Fruit fly (Drosophila melanogaster) whole organism, adult: Measurements from ENCODE around the gene CG6839.

Source experiments
- CG11617 ChIP-seq: fragments of 200-800 bp; sonication (Bioruptor generic); optimal IDR thresholded peaks from 2 replicates; lab custom pipeline; 2017; ENCODE audit warnings: mild to moderate bottlenecking, missing biosample characterization, missing genetic modification reagents, missing genetic modification characterization
- CG12768 ChIP-seq: fragments of 200-800 bp; sonication (Bioruptor generic); optimal IDR thresholded peaks from 2 replicates; lab custom pipeline; 2017; ENCODE audit warnings: missing biosample characterization, missing genetic modification characterization, mild to moderate bottlenecking, moderate library complexity, missing genetic modification reagents
- CG1620 ChIP-seq: fragments of 200-800 bp; sonication (Bioruptor generic); optimal IDR thresholded peaks from 2 replicates; lab custom pipeline; 2016; ENCODE audit warnings: missing biosample characterization, missing genetic modification characterization
- CG33017 ChIP-seq: fragments of 200-800 bp; sonication (Bioruptor generic); optimal IDR thresholded peaks from 2 replicates; lab custom pipeline; 2018; ENCODE audit warnings: missing biosample characterization, mild to moderate bottlenecking, missing genetic modification characterization, moderate library complexity
- CG7045 ChIP-seq: fragments of 200-800 bp; sonication (Bioruptor generic); optimal IDR thresholded peaks from 2 replicates; lab custom pipeline; 2017; ENCODE audit warnings: missing biosample characterization, mild to moderate bottlenecking, missing genetic modification characterization
- Clk ChIP-seq: fragments of 200-800 bp; sonication (Bioruptor generic); optimal IDR thresholded peaks from 2 replicates; lab custom pipeline; 2017; ENCODE audit warnings: missing biosample characterization, missing genetic modification characterization
- Hr96 ChIP-seq: fragments of 200-800 bp; sonication (Bioruptor generic); optimal IDR thresholded peaks from 2 replicates; lab custom pipeline; 2016; ENCODE audit warnings: missing biosample characterization, missing genetic modification characterization
- Mnt ChIP-seq: fragments of 200-800 bp; sonication (Bioruptor generic); optimal IDR thresholded peaks from 2 replicates; lab custom pipeline; 2016; ENCODE audit warnings: missing biosample characterization, mild to moderate bottlenecking, missing genetic modification characterization
- bab1 ChIP-seq: fragments of 200-800 bp; sonication (Bioruptor generic); optimal IDR thresholded peaks from 3 replicates; lab custom pipeline; 2019; ENCODE audit warnings: missing biosample characterization, mild to moderate bottlenecking, missing genetic modification characterization, moderate library complexity
- cic ChIP-seq: fragments of 200-800 bp; sonication (Bioruptor generic); optimal IDR thresholded peaks from 2 replicates; lab custom pipeline; 2017; ENCODE audit warnings: missing biosample characterization, mild to moderate bottlenecking, missing genetic modification characterization, moderate library complexity
- cnc ChIP-seq, 2 experiments: fragments of >200 bp; optimal IDR thresholded peaks; 2 replicates each; lab custom pipeline; 2017
- kay ChIP-seq: fragments of 200-800 bp; sonication (Bioruptor generic); peaks from one replicate; lab custom pipeline; 2016; ENCODE audit warnings: missing biosample characterization, missing genetic modification characterization, borderline replicate concordance
- ovo ChIP-seq: fragments of 200-800 bp; sonication (Bioruptor generic); optimal IDR thresholded peaks from 2 replicates; lab custom pipeline; 2016; ENCODE audit warnings: missing biosample characterization, missing genetic modification characterization
- toe ChIP-seq: fragments of 200-800 bp; sonication (Bioruptor generic); optimal IDR thresholded peaks from 2 replicates; lab custom pipeline; 2016; ENCODE audit warnings: missing biosample characterization, missing genetic modification characterization

dm6 chr3L:18881613-18882012 is 35.8 kb upstream of the CG6839 start:
- no peak for TF ChIP-seq Clk (GFP tag; lab: Kevin White, UChicago)
- no peak for TF ChIP-seq ovo
- no peak for TF ChIP-seq CG33017 (tag; lab: Kevin White, UChicago)
- TF ChIP-seq bab1 (GFP tag; lab: Kevin White, UChicago) = no peak
- no peak for TF ChIP-seq CG11617
- no peak for TF ChIP-seq toe (GFP tag; lab: Kevin White, UChicago)
- TF ChIP-seq cnc (optimal IDR thresholded peaks at IDR 0.05; lab: Kevin White, UChicago) = no peak
- TF ChIP-seq Mnt = no peak
- no peak for TF ChIP-seq cic (GFP tag; lab: Kevin White, UChicago)
- no peak for TF ChIP-seq CG12768 (GFP tag; lab: Kevin White, UChicago)
- no peak for TF ChIP-seq Hr96 (GFP tag; lab: Kevin White, UChicago)
- TF ChIP-seq CG7045 (GFP tag; lab: Kevin White, UChicago) = no peak
- TF ChIP-seq CG1620 = no peak
- TF ChIP-seq kay (GFP tag; lab: Kevin White, UChicago) = no peak
